Fruit fly (Drosophila melanogaster) whole organism, embryonic: Measurements from ENCODE around the gene CG32295.

Experiments used
- Asciz ChIP-seq: fragments of 200-800 bp; sonication (Bioruptor generic); optimal IDR thresholded peaks from 2 replicates; lab custom pipeline; 2017; ENCODE audit warnings: missing biosample characterization, mild to moderate bottlenecking, missing genetic modification characterization, missing genetic modification reagents
- Bteb2 ChIP-seq: fragments of 200-800 bp; sonication (Bioruptor generic); optimal IDR thresholded peaks from 2 replicates; lab custom pipeline; 2016; ENCODE audit warnings: missing biosample characterization, missing genetic modification characterization
- CG11085 ChIP-seq: fragments of 200-800 bp; sonication (Bioruptor generic); IDR thresholded peaks from 2 replicates; pipeline ENCODE4 v1.3.6; 2022; ENCODE audit warnings: missing biosample characterization, missing genetic modification characterization
- CG1832 ChIP-seq: fragments of 200-800 bp; sonication (Bioruptor generic); optimal IDR thresholded peaks from 2 replicates; lab custom pipeline; 2017; ENCODE audit warnings: missing biosample characterization, mild to moderate bottlenecking, missing genetic modification characterization, inconsistent platforms
- CG2120 ChIP-seq: fragments of 200-800 bp; sonication (Bioruptor generic); optimal IDR thresholded peaks from 3 replicates; lab custom pipeline; 2016; ENCODE audit warnings: missing biosample characterization, missing genetic modification characterization
- CG31224 ChIP-seq: fragments of 200-800 bp; sonication (Bioruptor generic); IDR thresholded peaks from 2 replicates; pipeline ENCODE4 v1.3.6; 2022; ENCODE audit warnings: missing biosample characterization, missing genetic modification characterization
- CG43689 ChIP-seq: fragments of 200-800 bp; sonication (Bioruptor generic); IDR thresholded peaks from 2 replicates; pipeline ENCODE4 v1.3.6; 2022; ENCODE audit warnings: missing biosample characterization, missing genetic modification characterization
- CG4617 ChIP-seq: fragments of 200-800 bp; sonication (Bioruptor generic); optimal IDR thresholded peaks from 3 replicates; lab custom pipeline; 2016; ENCODE audit warnings: missing biosample characterization, missing genetic modification characterization, borderline replicate concordance
- CG7963 ChIP-seq: fragments of 200-800 bp; sonication (Bioruptor generic); IDR thresholded peaks from 3 replicates; pipeline ENCODE4 v1.3.6; 2022; ENCODE audit warnings: missing biosample characterization, missing genetic modification characterization; ENCODE audit not compliant: partially characterized antibody
- CG8089 ChIP-seq: fragments of 200-800 bp; sonication (Bioruptor generic); optimal IDR thresholded peaks from 3 replicates; lab custom pipeline; 2016; ENCODE audit warnings: missing biosample characterization, missing genetic modification characterization
- CG8478 ChIP-seq: fragments of >200 bp; optimal IDR thresholded peaks from 2 replicates; lab custom pipeline; 2018
- CG9437 ChIP-seq: fragments of 200-800 bp; sonication (Bioruptor generic); optimal IDR thresholded peaks from 2 replicates; lab custom pipeline; 2018; ENCODE audit warnings: missing biosample characterization, mild to moderate bottlenecking, missing genetic modification characterization
- CG9609 ChIP-seq: fragments of 200-800 bp; sonication (Bioruptor generic); optimal IDR thresholded peaks from 3 replicates; lab custom pipeline; 2016; ENCODE audit warnings: missing biosample characterization, missing genetic modification characterization
- CTCF ChIP-seq: fragments of 200-800 bp; sonication (Bioruptor generic); optimal IDR thresholded peaks from 2 replicates; lab custom pipeline; 2017; ENCODE audit warnings: missing biosample characterization, mild to moderate bottlenecking, missing genetic modification characterization, moderate library complexity
- ERR ChIP-seq: fragments of 200-800 bp; sonication (Bioruptor generic); optimal IDR thresholded peaks from 2 replicates; lab custom pipeline; 2016; ENCODE audit warnings: missing biosample characterization, missing genetic modification characterization
- Gug ChIP-seq: fragments of 200-800 bp; sonication (Bioruptor generic); IDR thresholded peaks from 4 replicates; pipeline ENCODE4 v1.3.6; 2022; ENCODE audit warnings: missing biosample characterization, missing genetic modification characterization
- Hey ChIP-seq: fragments of 200-800 bp; sonication (Bioruptor generic); optimal IDR thresholded peaks from 3 replicates; lab custom pipeline; 2018; ENCODE audit warnings: missing biosample characterization, mild to moderate bottlenecking, missing genetic modification characterization
- Hmx ChIP-seq: fragments of 200-800 bp; sonication (Bioruptor generic); optimal IDR thresholded peaks from 2 replicates; lab custom pipeline; 2016; ENCODE audit warnings: missing biosample characterization, missing genetic modification characterization
- Mad ChIP-seq: fragments of 200-800 bp; sonication (Bioruptor generic); optimal IDR thresholded peaks from 2 replicates; lab custom pipeline; 2016; ENCODE audit warnings: missing biosample characterization, missing genetic modification characterization
- Med ChIP-seq: fragments of 200-800 bp; sonication (Bioruptor generic); peaks from one replicate; lab custom pipeline; 2016; ENCODE audit warnings: missing biosample characterization, missing genetic modification characterization, mild to moderate bottlenecking, inconsistent platforms, moderate library complexity
- Meics ChIP-seq: fragments of 200-800 bp; sonication (Bioruptor generic); optimal IDR thresholded peaks from 2 replicates; lab custom pipeline; 2017; ENCODE audit warnings: missing biosample characterization, mild to moderate bottlenecking, missing genetic modification characterization
- NC2α ChIP-seq: fragments of 200-800 bp; sonication (Bioruptor generic); optimal IDR thresholded peaks from 2 replicates; lab custom pipeline; 2016; ENCODE audit warnings: missing biosample characterization, missing genetic modification characterization
- Nf-YB ChIP-seq: fragments of 200-800 bp; sonication (Bioruptor generic); optimal IDR thresholded peaks from 3 replicates; lab custom pipeline; 2019; ENCODE audit warnings: missing biosample characterization, mild to moderate bottlenecking, missing genetic modification characterization, moderate library complexity
- Oli ChIP-seq: fragments of 200-800 bp; sonication (Bioruptor generic); optimal IDR thresholded peaks from 2 replicates; lab custom pipeline; 2018; ENCODE audit warnings: missing biosample characterization, mild to moderate bottlenecking, missing genetic modification characterization, moderate library complexity
- PHDP ChIP-seq: fragments of 200-800 bp; sonication (Bioruptor generic); optimal IDR thresholded peaks from 3 replicates; lab custom pipeline; 2018; ENCODE audit warnings: missing biosample characterization, mild to moderate bottlenecking, missing genetic modification characterization, moderate library complexity
- Ptx1 ChIP-seq: fragments of 200-800 bp; sonication (Bioruptor generic); IDR thresholded peaks from 2 replicates; pipeline ENCODE4 v1.3.6; 2022; ENCODE audit warnings: missing biosample characterization, missing genetic modification characterization
- Rfx ChIP-seq: fragments of 200-800 bp; sonication (Bioruptor generic); IDR thresholded peaks from 2 replicates; pipeline ENCODE4 v1.3.6; 2022; ENCODE audit warnings: missing biosample characterization, missing genetic modification characterization
- Sox100B ChIP-seq: fragments of 200-800 bp; sonication (Bioruptor generic); optimal IDR thresholded peaks from 3 replicates; lab custom pipeline; 2018; ENCODE audit warnings: missing biosample characterization, mild to moderate bottlenecking, missing genetic modification characterization
- Taf1 ChIP-seq: fragments of 200-800 bp; sonication (Bioruptor generic); IDR thresholded peaks from 2 replicates; pipeline ENCODE4 v1.3.6; 2022; ENCODE audit warnings: missing biosample characterization, missing genetic modification characterization
- Trl ChIP-seq, 3 experiments: fragments of >200 bp in 2 of 3; fragments of 200-800 bp in 1 of 3; sonication (Bioruptor generic) in 1 of 3; optimal IDR thresholded peaks; 2 replicates in 1 of 3; 3 replicates in 2 of 3; lab custom pipeline; 2016 to 2017; ENCODE audit warnings: missing biosample characterization in 1 of 3, missing genetic modification characterization in 1 of 3
- ase ChIP-seq: fragments of 200-800 bp; sonication (Bioruptor generic); IDR thresholded peaks from 3 replicates; pipeline ENCODE4 v1.3.6; 2022; ENCODE audit warnings: missing biosample characterization, missing genetic modification characterization
- chm ChIP-seq: fragments of 200-800 bp; sonication (Bioruptor generic); IDR thresholded peaks from 2 replicates; pipeline ENCODE4 v1.3.6; 2022; ENCODE audit warnings: missing biosample characterization, missing genetic modification characterization
- croc ChIP-seq: fragments of 200-800 bp; sonication (Bioruptor generic); conservative IDR thresholded peaks from 3 replicates; pipeline ENCODE4 v1.3.6; 2022; ENCODE audit warnings: missing biosample characterization, missing genetic modification characterization
- fd64A ChIP-seq: fragments of 200-800 bp; sonication (Bioruptor generic); optimal IDR thresholded peaks from 3 replicates; lab custom pipeline; 2018; ENCODE audit warnings: missing biosample characterization, mild to moderate bottlenecking, missing genetic modification characterization
- fd96Cb ChIP-seq: fragments of 200-800 bp; sonication (Bioruptor generic); optimal IDR thresholded peaks from 2 replicates; lab custom pipeline; 2018; ENCODE audit warnings: missing biosample characterization, mild to moderate bottlenecking, missing genetic modification characterization, moderate library complexity
- gce ChIP-seq: fragments of 200-800 bp; sonication (Bioruptor generic); IDR thresholded peaks from 3 replicates; pipeline ENCODE4 v1.3.6; 2022; ENCODE audit warnings: missing biosample characterization, missing genetic modification characterization
- hkb ChIP-seq, 2 experiments: fragments of 200-800 bp in 1 of 2; fragments of >200 bp in 1 of 2; sonication (Bioruptor generic) in 1 of 2; IDR thresholded peaks in 1 of 2; optimal IDR thresholded peaks in 1 of 2; 2 replicates each; pipeline versions ENCODE4 v1.3.6 to Lab custom; 2017 to 2022; ENCODE audit warnings: missing biosample characterization in 1 of 2, missing genetic modification characterization in 1 of 2
- ind ChIP-seq: fragments of 200-800 bp; sonication (Bioruptor generic); optimal IDR thresholded peaks from 3 replicates; lab custom pipeline; 2016; ENCODE audit warnings: missing biosample characterization, missing genetic modification characterization
- inv ChIP-seq: fragments of 200-800 bp; sonication (Bioruptor generic); IDR thresholded peaks from 2 replicates; pipeline ENCODE4 v1.3.6; 2022; ENCODE audit warnings: missing biosample characterization, missing genetic modification characterization; ENCODE audit not compliant: partially characterized antibody
- lmd ChIP-seq: fragments of 200-800 bp; sonication (Bioruptor generic); IDR thresholded peaks from 2 replicates; pipeline ENCODE4 v1.3.6; 2022; ENCODE audit warnings: missing biosample characterization, missing genetic modification characterization
- mam ChIP-seq: fragments of 200-800 bp; sonication (Bioruptor generic); optimal IDR thresholded peaks from 3 replicates; lab custom pipeline; 2016; ENCODE audit warnings: missing biosample characterization, missing genetic modification characterization
- nerfin-1 ChIP-seq: fragments of 200-800 bp; sonication (Bioruptor generic); optimal IDR thresholded peaks from 3 replicates; lab custom pipeline; 2019; ENCODE audit warnings: missing biosample characterization, mild to moderate bottlenecking, missing genetic modification characterization, moderate library complexity
- pb ChIP-seq: fragments of 200-800 bp; sonication (Bioruptor generic); optimal IDR thresholded peaks from 3 replicates; lab custom pipeline; 2016; ENCODE audit warnings: missing biosample characterization, missing genetic modification characterization
- ranshi ChIP-seq: fragments of 200-800 bp; sonication (Bioruptor generic); IDR thresholded peaks from 2 replicates; pipeline ENCODE4 v1.3.6; 2022; ENCODE audit warnings: missing biosample characterization, missing genetic modification characterization
- row ChIP-seq: fragments of 200-800 bp; sonication (Bioruptor generic); IDR thresholded peaks from 3 replicates; pipeline ENCODE4 v1.3.6; 2022; ENCODE audit warnings: missing biosample characterization, missing genetic modification characterization
- sr ChIP-seq: fragments of 200-800 bp; sonication (Bioruptor generic); IDR thresholded peaks from 3 replicates; pipeline ENCODE4 v1.3.6; 2022; ENCODE audit warnings: missing biosample characterization, missing genetic modification characterization
- tin ChIP-seq: fragments of 200-800 bp; sonication (Bioruptor generic); optimal IDR thresholded peaks from 3 replicates; lab custom pipeline; 2016; ENCODE audit warnings: missing biosample characterization, missing genetic modification characterization
- tio ChIP-seq: fragments of 200-800 bp; sonication (Bioruptor generic); optimal IDR thresholded peaks from 2 replicates; lab custom pipeline; 2017; ENCODE audit warnings: missing biosample characterization, missing genetic modification characterization, inconsistent platforms
- tna ChIP-seq: fragments of 200-800 bp; sonication (Bioruptor generic); IDR thresholded peaks from 2 replicates; pipeline ENCODE4 v1.3.6; 2022; ENCODE audit warnings: missing biosample characterization, missing genetic modification characterization; ENCODE audit not compliant: partially characterized antibody
- wdn ChIP-seq: fragments of 200-800 bp; sonication (Bioruptor generic); IDR thresholded peaks from 2 replicates; pipeline ENCODE4 v1.3.6; 2022; ENCODE audit warnings: missing biosample characterization, missing genetic modification characterization
- z ChIP-seq: fragments of 200-800 bp; sonication (Bioruptor generic); IDR thresholded peaks from 3 replicates; pipeline ENCODE4 v1.3.6; 2022; ENCODE audit warnings: missing biosample characterization, missing genetic modification characterization
- zfh1 ChIP-seq: fragments of 200-800 bp; sonication (Bioruptor generic); IDR thresholded peaks from 3 replicates; pipeline ENCODE4 v1.3.6; 2022; ENCODE audit warnings: missing biosample characterization, missing genetic modification characterization

CG32295 gene

dm6 chr3L:2571975-2572374, 45.2 kb upstream of the CG32295 start (continued):
- TF ChIP-seq Nf-YB (GFP tag; lab: Kevin White, UChicago) (no peak), ase (peak; percentile 60; the same call in 1 of the 3 replicates), nerfin-1 (tag; lab: Kevin White, UChicago) (no peak), inv (GFP tag; lab: Robert Waterston, UW) (no peak), Meics (GFP tag; lab: Kevin White, UChicago) (peak; percentile 33), CG11085 (GFP tag; lab: Robert Waterston, UW) (0 out of 2 replicates have a peak, but pooled peaks have one; percentile 47), CG9609 (GFP tag; lab: Kevin White, UChicago) (no peak), mam (GFP tag; lab: Kevin White, UChicago) (peak; percentile 23), lmd (GFP tag; lab: Robert Waterston, UW) (peak; percentile 41; the same call in 1 of the 2 replicates), Mad (GFP tag; lab: Kevin White, UChicago) (no peak), tna (GFP tag; lab: Robert Waterston, UW) (no peak), ERR (GFP tag; lab: Kevin White, UChicago) (no peak), fd96Cb (tag; lab: Kevin White, UChicago) (peak; percentile 25), CG8478 (lab: Kevin White, UChicago) (no peak), ranshi (GFP tag; lab: Robert Waterston, UW) (peak; percentile 62), Taf1 (GFP tag; lab: Robert Waterston, UW) (0 out of 2 replicates have a peak, but pooled peaks have one; percentile 32), zfh1 (GFP tag; lab: Robert Waterston, UW) (peak; percentile 63), tio (GFP tag; lab: Kevin White, UChicago) (no peak), hkb (optimal IDR thresholded peaks at IDR 0.05; lab: Kevin White, UChicago) (no peak), hkb (GFP tag; IDR thresholded peaks at IDR 0.05; lab: Robert Waterston, UW) (peak; percentile 37; the same call in 1 of the 2 replicates), CG1832 (GFP tag; lab: Kevin White, UChicago) (no peak), NC2α (GFP tag; lab: Kevin White, UChicago) (no peak), Ptx1 (GFP tag; lab: Robert Waterston, UW) (peak; percentile 85), PHDP (tag; lab: Kevin White, UChicago) (no peak), Bteb2 (no peak), Hmx (GFP tag; lab: Kevin White, UChicago) (no peak), CG8089 (GFP tag; lab: Kevin White, UChicago) (no peak), CG2120 (GFP tag; lab: Kevin White, UChicago) (peak; percentile 15), croc (no peak), Trl (optimal IDR thresholded peaks at IDR 0.05; lab: Kevin White, UChicago) (no peak), Trl (GFP tag; optimal IDR thresholded peaks at IDR 0.05; lab: Kevin White, UChicago) (no peak), chm (GFP tag; lab: Robert Waterston, UW) (no peak), CG4617 (GFP tag; lab: Kevin White, UChicago) (no peak), z (no peak), row (GFP tag; lab: Robert Waterston, UW) (peak; percentile 47; the same call in 2 of the 3 replicates), ind (peak; percentile 62), Med (GFP tag; lab: Kevin White, UChicago) (peak; percentile 93), CTCF (GFP tag; lab: Kevin White, UChicago) (no peak), CG43689 (no peak), Sox100B (GFP tag; lab: Kevin White, UChicago) (peak; percentile 10), Hey (tag; lab: Kevin White, UChicago) (no peak), gce (0 out of 3 replicates have a peak, but pooled peaks have one; percentile 31), pb (GFP tag; lab: Kevin White, UChicago) (no peak), CG9437 (GFP tag; lab: Kevin White, UChicago) (no peak), tin (GFP tag; lab: Kevin White, UChicago) (peak; percentile 37), CG31224 (GFP tag; lab: Robert Waterston, UW) (0 out of 2 replicates have a peak, but pooled peaks have one; percentile 30), sr (GFP tag; lab: Robert Waterston, UW) (peak; percentile 29; the same call in 1 of the 3 replicates), Asciz (GFP tag; lab: Kevin White, UChicago) (no peak), fd64A (GFP tag; lab: Kevin White, UChicago) (no peak), CG7963 (no peak), Rfx (GFP tag; lab: Robert Waterston, UW) (peak; percentile 81), wdn (no peak), Gug (peak; percentile 65), Oli (tag; lab: Kevin White, UChicago) (no peak)
